Fruit fly (Drosophila melanogaster) whole organism, embryonic: ENCODE results near the gene Semp1.

Experiments used
- ATbp ChIP-seq: fragments of 200-800 bp; sonication (Bioruptor generic); optimal IDR thresholded peaks from 2 replicates; lab custom pipeline; 2017; ENCODE audit warnings: missing biosample characterization, mild to moderate bottlenecking, missing genetic modification characterization, missing genetic modification reagents
- B-H2 ChIP-seq: fragments of 200-800 bp; sonication (Bioruptor generic); optimal IDR thresholded peaks from 2 replicates; lab custom pipeline; 2018; ENCODE audit warnings: missing biosample characterization, mild to moderate bottlenecking, missing genetic modification characterization
- Blimp-1 ChIP-seq: fragments of 200-800 bp; sonication (Bioruptor generic); optimal IDR thresholded peaks from 3 replicates; lab custom pipeline; 2018; ENCODE audit warnings: missing biosample characterization, missing genetic modification characterization, mild to moderate bottlenecking, moderate library complexity, missing genetic modification reagents
- CG10209 ChIP-seq: fragments of 200-800 bp; sonication (Bioruptor generic); optimal IDR thresholded peaks from 3 replicates; lab custom pipeline; 2017; ENCODE audit warnings: missing biosample characterization, mild to moderate bottlenecking, missing genetic modification characterization, missing genetic modification reagents
- CG1024 ChIP-seq: fragments of 200-800 bp; sonication (Bioruptor generic); IDR thresholded peaks from 2 replicates; pipeline ENCODE4 v1.3.6; 2022; ENCODE audit warnings: missing biosample characterization, missing genetic modification characterization
- CG10543 ChIP-seq: fragments of 200-800 bp; sonication (Bioruptor generic); optimal IDR thresholded peaks from 3 replicates; lab custom pipeline; 2017; ENCODE audit warnings: missing biosample characterization, mild to moderate bottlenecking, missing genetic modification characterization, moderate library complexity
- CG11398 ChIP-seq: fragments of 200-800 bp; sonication (Bioruptor generic); optimal IDR thresholded peaks from 2 replicates; lab custom pipeline; 2016; ENCODE audit warnings: missing biosample characterization, missing genetic modification characterization
- CG11456 ChIP-seq: fragments of 200-800 bp; sonication (Bioruptor generic); IDR thresholded peaks from 3 replicates; pipeline ENCODE4 v1.3.6; 2022; ENCODE audit warnings: missing biosample characterization, missing genetic modification characterization
- CG12071 ChIP-seq: fragments of 200-800 bp; sonication (Bioruptor generic); optimal IDR thresholded peaks from 3 replicates; lab custom pipeline; 2018; ENCODE audit warnings: missing biosample characterization, mild to moderate bottlenecking, missing genetic modification characterization
- CG12104 ChIP-seq: fragments of 200-800 bp; sonication (Bioruptor generic); optimal IDR thresholded peaks from 3 replicates; lab custom pipeline; 2016; ENCODE audit warnings: missing biosample characterization, missing genetic modification characterization
- CG1233 ChIP-seq: fragments of 200-800 bp; sonication (Bioruptor generic); optimal IDR thresholded peaks from 4 replicates; lab custom pipeline; 2018; ENCODE audit warnings: missing biosample characterization, mild to moderate bottlenecking, missing genetic modification characterization
- CG12659 ChIP-seq: fragments of 200-800 bp; sonication (Bioruptor generic); optimal IDR thresholded peaks from 3 replicates; lab custom pipeline; 2017; ENCODE audit warnings: mild to moderate bottlenecking, missing biosample characterization, missing genetic modification reagents, missing genetic modification characterization
- CG1529 ChIP-seq: fragments of 200-800 bp; sonication (Bioruptor generic); optimal IDR thresholded peaks from 3 replicates; lab custom pipeline; 2018; ENCODE audit warnings: missing biosample characterization, missing genetic modification characterization
- CG16779 ChIP-seq: fragments of 200-800 bp; sonication (Bioruptor generic); IDR thresholded peaks from 2 replicates; pipeline ENCODE4 v1.3.6; 2022; ENCODE audit warnings: missing biosample characterization, missing genetic modification characterization
- CG18619 ChIP-seq: fragments of 200-800 bp; sonication (Bioruptor generic); optimal IDR thresholded peaks from 3 replicates; lab custom pipeline; 2017; ENCODE audit warnings: missing biosample characterization, mild to moderate bottlenecking, missing genetic modification characterization
- CG2120 ChIP-seq: fragments of 200-800 bp; sonication (Bioruptor generic); optimal IDR thresholded peaks from 3 replicates; lab custom pipeline; 2016; ENCODE audit warnings: missing biosample characterization, missing genetic modification characterization
- CG2202 ChIP-seq: fragments of 200-800 bp; sonication (Bioruptor generic); optimal IDR thresholded peaks from 2 replicates; lab custom pipeline; 2018; ENCODE audit warnings: missing biosample characterization, mild to moderate bottlenecking, missing genetic modification characterization
- CG2889 ChIP-seq: fragments of 200-800 bp; sonication (Bioruptor generic); IDR thresholded peaks from 3 replicates; pipeline ENCODE4 v1.3.6; 2022; ENCODE audit warnings: missing biosample characterization, missing genetic modification characterization
- CG7556 ChIP-seq: fragments of 200-800 bp; sonication (Bioruptor generic); optimal IDR thresholded peaks from 2 replicates; lab custom pipeline; 2017; ENCODE audit warnings: missing biosample characterization, mild to moderate bottlenecking, missing genetic modification characterization
- CG8924 ChIP-seq: fragments of 200-800 bp; optimal IDR thresholded peaks from 3 replicates; lab custom pipeline; 2019; ENCODE audit warnings: missing biosample characterization, mild to moderate bottlenecking, missing genetic modification characterization, moderate library complexity
- CoRest ChIP-seq: fragments of 200-800 bp; sonication (Bioruptor generic); optimal IDR thresholded peaks from 3 replicates; lab custom pipeline; 2018; ENCODE audit warnings: missing biosample characterization, mild to moderate bottlenecking, missing genetic modification characterization, moderate library complexity
- D19B ChIP-seq: fragments of 200-800 bp; sonication (Bioruptor generic); optimal IDR thresholded peaks from 2 replicates; lab custom pipeline; 2017; ENCODE audit warnings: missing biosample characterization, mild to moderate bottlenecking, missing genetic modification characterization
- Deaf1 ChIP-seq: fragments of 200-800 bp; optimal IDR thresholded peaks from 3 replicates; lab custom pipeline; 2019; ENCODE audit warnings: missing biosample characterization, mild to moderate bottlenecking, missing genetic modification characterization, moderate library complexity
- Doc3 ChIP-seq: fragments of 200-800 bp; sonication (Bioruptor generic); IDR thresholded peaks from 3 replicates; pipeline ENCODE4 v1.3.6; 2022; ENCODE audit warnings: missing biosample characterization, missing genetic modification characterization; ENCODE audit not compliant: partially characterized antibody
- E2f2 ChIP-seq: fragments of 200-800 bp; sonication (Bioruptor generic); IDR thresholded peaks from 2 replicates; pipeline ENCODE4 v1.3.6; 2022; ENCODE audit warnings: missing biosample characterization, missing genetic modification characterization
- Fer1 ChIP-seq: fragments of 200-800 bp; sonication (Bioruptor generic); optimal IDR thresholded peaks from 2 replicates; lab custom pipeline; 2017; ENCODE audit warnings: missing biosample characterization, mild to moderate bottlenecking, missing genetic modification characterization
- GATAe ChIP-seq: fragments of 200-800 bp; sonication (Bioruptor generic); conservative IDR thresholded peaks from 2 replicates; pipeline ENCODE4 v1.3.6; 2022; ENCODE audit warnings: missing biosample characterization, missing genetic modification characterization
- Hr3 ChIP-seq: fragments of 200-800 bp; sonication (Bioruptor generic); optimal IDR thresholded peaks from 3 replicates; lab custom pipeline; 2016; ENCODE audit warnings: missing biosample characterization, missing genetic modification characterization
- Lpt ChIP-seq: fragments of >200 bp; optimal IDR thresholded peaks from 2 replicates; lab custom pipeline; 2018; ENCODE audit warnings: missing biosample characterization, missing genetic modification characterization
- Med ChIP-seq: fragments of 200-800 bp; sonication (Bioruptor generic); peaks from one replicate; lab custom pipeline; 2016; ENCODE audit warnings: missing biosample characterization, missing genetic modification characterization, mild to moderate bottlenecking, inconsistent platforms, moderate library complexity
- NfI ChIP-seq: fragments of 200-800 bp; sonication (Bioruptor generic); optimal IDR thresholded peaks from 3 replicates; lab custom pipeline; 2018; ENCODE audit warnings: missing biosample characterization, mild to moderate bottlenecking, missing genetic modification characterization, moderate library complexity
- Oaz ChIP-seq: fragments of 200-800 bp; sonication (Bioruptor generic); IDR thresholded peaks from 2 replicates; pipeline ENCODE4 v1.3.6; 2022; ENCODE audit warnings: missing biosample characterization, missing genetic modification characterization
- Ptx1 ChIP-seq: fragments of 200-800 bp; sonication (Bioruptor generic); IDR thresholded peaks from 2 replicates; pipeline ENCODE4 v1.3.6; 2022; ENCODE audit warnings: missing biosample characterization, missing genetic modification characterization
- Scr ChIP-seq: fragments of 200-800 bp; sonication (Bioruptor generic); IDR thresholded peaks from 2 replicates; pipeline ENCODE4 v1.3.6; 2022; ENCODE audit warnings: missing biosample characterization, missing genetic modification characterization; ENCODE audit not compliant: partially characterized antibody
- br ChIP-seq: fragments of >200 bp; optimal IDR thresholded peaks from 2 replicates; lab custom pipeline; 2017
- dimm ChIP-seq: fragments of 200-800 bp; sonication (Bioruptor generic); IDR thresholded peaks from 2 replicates; pipeline ENCODE4 v1.3.6; 2022; ENCODE audit warnings: missing biosample characterization, missing genetic modification characterization
- dpn ChIP-seq, 2 experiments: fragments of 200-800 bp; sonication (Bioruptor generic); optimal IDR thresholded peaks; 3 replicates each; lab custom pipeline; 2016; ENCODE audit warnings: missing biosample characterization in 2 of 2, missing genetic modification characterization in 2 of 2
- gce ChIP-seq: fragments of 200-800 bp; sonication (Bioruptor generic); IDR thresholded peaks from 3 replicates; pipeline ENCODE4 v1.3.6; 2022; ENCODE audit warnings: missing biosample characterization, missing genetic modification characterization
- gfzf ChIP-seq: fragments of 200-800 bp; sonication (Bioruptor generic); optimal IDR thresholded peaks from 2 replicates; lab custom pipeline; 2016; ENCODE audit warnings: missing biosample characterization, mild to moderate bottlenecking, missing genetic modification characterization, moderate library complexity
- gro ChIP-seq: fragments of 200-800 bp; sonication (Bioruptor generic); optimal IDR thresholded peaks from 2 replicates; lab custom pipeline; 2016; ENCODE audit warnings: missing biosample characterization, missing genetic modification characterization
- hb ChIP-seq: fragments of 200-800 bp; sonication (Bioruptor generic); IDR thresholded peaks from 3 replicates; pipeline ENCODE4 v1.3.6; 2022; ENCODE audit warnings: missing biosample characterization, missing genetic modification characterization; ENCODE audit not compliant: partially characterized antibody
- her ChIP-seq: fragments of 200-800 bp; sonication (Bioruptor generic); optimal IDR thresholded peaks from 2 replicates; lab custom pipeline; 2016; ENCODE audit warnings: missing biosample characterization, missing genetic modification characterization
- mam ChIP-seq: fragments of 200-800 bp; sonication (Bioruptor generic); optimal IDR thresholded peaks from 3 replicates; lab custom pipeline; 2016; ENCODE audit warnings: missing biosample characterization, missing genetic modification characterization
- org-1 ChIP-seq: fragments of 200-800 bp; sonication (Bioruptor generic); optimal IDR thresholded peaks from 2 replicates; lab custom pipeline; 2017; ENCODE audit warnings: missing biosample characterization, missing genetic modification characterization
- pita ChIP-seq: fragments of 200-800 bp; sonication (Bioruptor generic); optimal IDR thresholded peaks from 2 replicates; lab custom pipeline; 2017; ENCODE audit warnings: missing biosample characterization, mild to moderate bottlenecking, missing genetic modification characterization
- pum ChIP-seq: fragments of 200-800 bp; sonication (Bioruptor generic); optimal IDR thresholded peaks from 2 replicates; lab custom pipeline; 2016; ENCODE audit warnings: missing biosample characterization, missing genetic modification characterization
- ranshi ChIP-seq: fragments of 200-800 bp; sonication (Bioruptor generic); IDR thresholded peaks from 2 replicates; pipeline ENCODE4 v1.3.6; 2022; ENCODE audit warnings: missing biosample characterization, missing genetic modification characterization
- seq ChIP-seq: fragments of 200-800 bp; sonication (Bioruptor generic); IDR thresholded peaks from 2 replicates; pipeline ENCODE4 v1.3.6; 2022; ENCODE audit warnings: missing biosample characterization, missing genetic modification characterization
- sim ChIP-seq: fragments of 200-800 bp; sonication (Bioruptor generic); IDR thresholded peaks from 2 replicates; pipeline ENCODE4 v1.3.6; 2022; ENCODE audit warnings: missing biosample characterization, missing genetic modification characterization
- ttk ChIP-seq: fragments of 200-800 bp; sonication (Bioruptor generic); IDR thresholded peaks from 2 replicates; pipeline ENCODE4 v2.1.2; 2022; ENCODE audit warnings: missing biosample characterization, missing genetic modification characterization
- zfh2 ChIP-seq: fragments of 200-800 bp; sonication (Bioruptor generic); optimal IDR thresholded peaks from 2 replicates; lab custom pipeline; 2016; ENCODE audit warnings: missing biosample characterization, missing genetic modification characterization

Semp1 gene

dm6 chr2L:15629596-15630168 is 16.5 kb upstream of the Semp1 start, which contains the start of gene CG18480 (continued):
- TF ChIP-seq CG11456 (peak; percentile 73; the same call in 2 of the 3 replicates), sim (GFP tag; lab: Robert Waterston, UW) (no peak), Ptx1 (GFP tag; lab: Robert Waterston, UW) (peak; percentile 43; the same call in 1 of the 2 replicates), CG8924 (tag; lab: Kevin White, UChicago) (no peak), GATAe (peak; percentile 100), CG12104 (no peak), CG12071 (peak; percentile 33), Lpt (GFP tag; lab: Kevin White, UChicago) (no peak), CG7556 (GFP tag; lab: Kevin White, UChicago) (no peak), Oaz (GFP tag; lab: Robert Waterston, UW) (no peak), CG12659 (GFP tag; lab: Kevin White, UChicago) (peak; percentile 37), dpn (GFP tag; optimal IDR thresholded peaks at IDR 0.05; lab: Kevin White, UChicago) (peak in 1 of 2 experiments; percentile 43), ttk (GFP tag; lab: Robert Waterston, UW) (0 out of 2 replicates have a peak, but pooled peaks have one; percentile 20), Deaf1 (peak; percentile 51), CG2120 (GFP tag; lab: Kevin White, UChicago) (peak; percentile 85), CG16779 (GFP tag; lab: Robert Waterston, UW) (no peak), CG2202 (tag; lab: Kevin White, UChicago) (no peak), dimm (GFP tag; lab: Robert Waterston, UW) (no peak), zfh2 (GFP tag; lab: Kevin White, UChicago) (peak; percentile 58), gro (GFP tag; lab: Kevin White, UChicago) (no peak), CG18619 (GFP tag; lab: Kevin White, UChicago) (peak; percentile 28), B-H2 (peak; percentile 42), pum (GFP tag; lab: Kevin White, UChicago) (peak; percentile 24), gfzf (GFP tag; lab: Kevin White, UChicago) (no peak), Hr3 (GFP tag; lab: Kevin White, UChicago) (peak; percentile 18), CG1233 (GFP tag; lab: Kevin White, UChicago) (no peak), Blimp-1 (GFP tag; lab: Kevin White, UChicago) (no peak), seq (GFP tag; lab: Robert Waterston, UW) (no peak), pita (GFP tag; lab: Kevin White, UChicago) (no peak), CG1529 (no peak), CG10543 (GFP tag; lab: Kevin White, UChicago) (peak; percentile 62), E2f2 (GFP tag; lab: Robert Waterston, UW) (0 out of 2 replicates have a peak, but pooled peaks have one; percentile 34), Fer1 (no peak), mam (GFP tag; lab: Kevin White, UChicago) (peak; percentile 69), ranshi (GFP tag; lab: Robert Waterston, UW) (0 out of 2 replicates have a peak, but pooled peaks have one; percentile 29), Scr (no peak), br (lab: Kevin White, UChicago) (no peak), Doc3 (GFP tag; lab: Robert Waterston, UW) (no peak), NfI (GFP tag; lab: Kevin White, UChicago) (peak; percentile 14), D19B (GFP tag; lab: Kevin White, UChicago) (peak; percentile 9), CG2889 (GFP tag; lab: Robert Waterston, UW) (0 out of 3 replicates have a peak, but pooled peaks have one; percentile 34), her (GFP tag; lab: Kevin White, UChicago) (no peak), CG10209 (peak; percentile 31), CoRest (tag; lab: Kevin White, UChicago) (peak; percentile 27), Med (GFP tag; lab: Kevin White, UChicago) (peak; percentile 93), org-1 (peak; percentile 0), ATbp (peak; percentile 31), hb (no peak), CG11398 (GFP tag; lab: Kevin White, UChicago) (peak; percentile 19), gce (0 out of 3 replicates have a peak, but pooled peaks have one; percentile 32), CG1024 (GFP tag; lab: Robert Waterston, UW) (no peak)
